Worm (Caenorhabditis elegans) whole organism, L4 larva: ENCODE data around the gene dct-12.

Source experiments
- F10B5.3 ChIP-seq: sonication (generic microtip); optimal IDR thresholded peaks from 2 replicates; lab custom pipeline; 2016; ENCODE audit warnings: mild to moderate bottlenecking, missing genetic modification characterization, missing compliant biosample characterization
- T26A8.4 ChIP-seq: fragments of 200-800 bp; sonication (Bioruptor generic); IDR thresholded peaks from 2 replicates; pipeline ENCODE4 v1.3.6; 2022; ENCODE audit warnings: missing genetic modification characterization, missing compliant biosample characterization
- ama-1 ChIP-seq: fragments of 150-350 bp; optimal IDR thresholded peaks from 2 replicates; lab custom pipeline; 2014; ENCODE audit warnings: inconsistent platforms, mixed read lengths
- ceh-20 ChIP-seq: fragments of 200-800 bp; sonication (Bioruptor generic); IDR thresholded peaks from 2 replicates; pipeline ENCODE4 v1.3.6; 2022; ENCODE audit warnings: missing genetic modification reagents, missing genetic modification characterization, missing compliant biosample characterization
- ceh-44 ChIP-seq: fragments of 200-800 bp; sonication (Bioruptor generic); IDR thresholded peaks from 2 replicates; pipeline ENCODE4 v1.3.6; 2022; ENCODE audit warnings: missing genetic modification reagents, missing genetic modification characterization, missing compliant biosample characterization
- cey-2 ChIP-seq: sonication (generic microtip); optimal IDR thresholded peaks from 3 replicates; lab custom pipeline; 2017; ENCODE audit warnings: missing genetic modification characterization, mild to moderate bottlenecking, missing compliant biosample characterization, antibody characterized with exemption, borderline replicate concordance; ENCODE audit not compliant: insufficient read depth
- ctbp-1 ChIP-seq: fragments of 200-800 bp; sonication (Bioruptor generic); IDR thresholded peaks from 2 replicates; pipeline ENCODE4 v1.3.6; 2022; ENCODE audit warnings: missing genetic modification reagents, missing genetic modification characterization, missing compliant biosample characterization
- dmd-6 ChIP-seq: fragments of 200-800 bp; sonication (Bioruptor generic); IDR thresholded peaks from 2 replicates; pipeline ENCODE4 v1.3.6; 2022; ENCODE audit warnings: missing genetic modification reagents, missing genetic modification characterization, missing compliant biosample characterization
- fos-1 ChIP-seq: fragments of 150-350 bp; optimal IDR thresholded peaks from 2 replicates; lab custom pipeline; 2014; ENCODE audit warnings: missing biosample characterization, missing genetic modification characterization
- hif-1 ChIP-seq, 2 experiments: sonication (generic microtip); optimal IDR thresholded peaks; 2 replicates each; lab custom pipeline; 2016 to 2017; ENCODE audit warnings: missing compliant biosample characterization in 2 of 2, missing genetic modification characterization in 2 of 2, missing genetic modification reagents in 2 of 2, missing genotype in 2 of 2, mild to moderate bottlenecking in 1 of 2
- hlh-11 ChIP-seq: fragments of 200-800 bp; sonication (Bioruptor generic); optimal IDR thresholded peaks from 2 replicates; lab custom pipeline; 2018; ENCODE audit warnings: mild to moderate bottlenecking, missing genetic modification characterization, missing compliant biosample characterization
- lim-7 ChIP-seq: fragments of 200-800 bp; sonication (Bioruptor generic); IDR thresholded peaks from 2 replicates; pipeline ENCODE4 v1.3.6; 2022; ENCODE audit warnings: missing genetic modification characterization, missing compliant biosample characterization
- madf-9 ChIP-seq: fragments of 200-800 bp; sonication (Bioruptor generic); conservative IDR thresholded peaks from 2 replicates; pipeline ENCODE4 v1.3.6; 2022; ENCODE audit warnings: missing genetic modification reagents, missing genetic modification characterization, missing compliant biosample characterization
- mdl-1 ChIP-seq, 2 experiments: fragments of 150-350 bp in 1 of 2; sonication (generic microtip) in 1 of 2; optimal IDR thresholded peaks; 2 replicates each; lab custom pipeline; 2014 to 2017; ENCODE audit warnings: missing biosample characterization in 2 of 2, missing genetic modification characterization in 2 of 2
- mxl-2 ChIP-seq: fragments of 200-800 bp; sonication (Bioruptor generic); conservative IDR thresholded peaks from 2 replicates; pipeline ENCODE4 v1.3.6; 2022; ENCODE audit warnings: missing genetic modification reagents, missing genetic modification characterization, missing compliant biosample characterization
- nhr-237 ChIP-seq: sonication (generic microtip); optimal IDR thresholded peaks from 2 replicates; lab custom pipeline; 2017; ENCODE audit warnings: missing biosample characterization, missing genetic modification characterization
- nhr-6 ChIP-seq: fragments of 150-350 bp; optimal IDR thresholded peaks from 2 replicates; lab custom pipeline; 2014; ENCODE audit warnings: missing biosample characterization, missing genetic modification characterization
- vab-7 ChIP-seq: fragments of 200-800 bp; sonication (Bioruptor generic); IDR thresholded peaks from 2 replicates; pipeline ENCODE4 v1.3.6; 2022; ENCODE audit warnings: missing genetic modification reagents, missing genetic modification characterization, missing compliant biosample characterization

dct-12 gene

ce11 chrII:12380888-12381287, 51.4 kb downstream of the dct-12 start:
- no peak for TF ChIP-seq hif-1 (tag; optimal IDR thresholded peaks at IDR 0.05; lab: Kevin White, UChicago)
- no peak for TF ChIP-seq hlh-11 (tag; lab: Kevin White, UChicago)
- no peak for TF ChIP-seq T26A8.4
- no peak for TF ChIP-seq mdl-1 (tag; optimal IDR thresholded peaks at IDR 0.05; lab: Kevin White, UChicago)
- no peak for TF ChIP-seq F10B5.3 (tag; lab: Kevin White, UChicago)
- no peak for TF ChIP-seq ceh-20 (GFP tag; lab: Robert Waterston, UW)
- TF ChIP-seq fos-1 (tag; lab: Kevin White, UChicago) = no peak
- no peak for TF ChIP-seq ctbp-1 (GFP tag; lab: Robert Waterston, UW)
- no peak for TF ChIP-seq dmd-6 (GFP tag; lab: Robert Waterston, UW)
- no peak for TF ChIP-seq lim-7 (GFP tag; lab: Robert Waterston, UW)
- no peak for TF ChIP-seq nhr-237 (tag; lab: Kevin White, UChicago)
- TF ChIP-seq cey-2 = no peak
- no peak for TF ChIP-seq vab-7 (GFP tag; lab: Robert Waterston, UW)
- TF ChIP-seq madf-9 (GFP tag; lab: Robert Waterston, UW) = no peak
- TF ChIP-seq nhr-6 = no peak
- TF ChIP-seq ama-1 (lab: Kevin White, UChicago) = no peak
- TF ChIP-seq mxl-2 (GFP tag; lab: Robert Waterston, UW) = no peak
- no peak for TF ChIP-seq ceh-44 (GFP tag; lab: Robert Waterston, UW)
